Fruit fly (Drosophila melanogaster) whole organism, embryonic: ENCODE data around the gene CG32189.

Experiments
- CG11398 ChIP-seq: fragments of 200-800 bp; sonication (Bioruptor generic); optimal IDR thresholded peaks from 2 replicates; lab custom pipeline; 2016; ENCODE audit warnings: missing biosample characterization, missing genetic modification characterization
- CG14441 ChIP-seq: fragments of 200-800 bp; sonication (Bioruptor generic); IDR thresholded peaks from 2 replicates; pipeline ENCODE4 v1.3.6; 2022; ENCODE audit warnings: missing biosample characterization, missing genetic modification characterization
- CG14965 ChIP-seq: fragments of 200-800 bp; sonication (Bioruptor generic); optimal IDR thresholded peaks from 2 replicates; lab custom pipeline; 2016; ENCODE audit warnings: missing biosample characterization, missing genetic modification characterization, borderline replicate concordance
- CG18011 ChIP-seq: fragments of 200-800 bp; sonication (Bioruptor generic); optimal IDR thresholded peaks from 2 replicates; lab custom pipeline; 2017; ENCODE audit warnings: missing biosample characterization, missing genetic modification characterization, mild to moderate bottlenecking, moderate library complexity, missing genotype
- CG18619 ChIP-seq: fragments of 200-800 bp; sonication (Bioruptor generic); optimal IDR thresholded peaks from 3 replicates; lab custom pipeline; 2017; ENCODE audit warnings: missing biosample characterization, mild to moderate bottlenecking, missing genetic modification characterization
- CG3065 ChIP-seq: fragments of 200-800 bp; sonication (Bioruptor generic); optimal IDR thresholded peaks from 2 replicates; lab custom pipeline; 2016; ENCODE audit warnings: missing biosample characterization, missing genetic modification characterization
- CG6175 ChIP-seq: fragments of 200-800 bp; sonication (Bioruptor generic); IDR thresholded peaks from 3 replicates; pipeline ENCODE4 v1.3.6; 2022; ENCODE audit warnings: missing biosample characterization, missing genetic modification characterization
- CG6791 ChIP-seq: fragments of 200-800 bp; sonication (Bioruptor generic); IDR thresholded peaks from 3 replicates; pipeline ENCODE4 v1.3.6; 2022; ENCODE audit warnings: missing biosample characterization, missing genetic modification characterization; ENCODE audit not compliant: partially characterized antibody
- CG6854 ChIP-seq: fragments of 200-800 bp; sonication (Bioruptor generic); optimal IDR thresholded peaks from 3 replicates; lab custom pipeline; 2017; ENCODE audit warnings: missing biosample characterization, mild to moderate bottlenecking, missing genetic modification characterization
- CG7357 ChIP-seq: fragments of 200-800 bp; sonication (Bioruptor generic); IDR thresholded peaks from 3 replicates; pipeline ENCODE4 v1.3.6; 2022; ENCODE audit warnings: missing biosample characterization, missing genetic modification characterization
- CG7556 ChIP-seq: fragments of 200-800 bp; sonication (Bioruptor generic); optimal IDR thresholded peaks from 2 replicates; lab custom pipeline; 2017; ENCODE audit warnings: missing biosample characterization, mild to moderate bottlenecking, missing genetic modification characterization
- CG8478 ChIP-seq: fragments of >200 bp; optimal IDR thresholded peaks from 2 replicates; lab custom pipeline; 2018
- CG8924 ChIP-seq: fragments of 200-800 bp; optimal IDR thresholded peaks from 3 replicates; lab custom pipeline; 2019; ENCODE audit warnings: missing biosample characterization, mild to moderate bottlenecking, missing genetic modification characterization, moderate library complexity
- CG9609 ChIP-seq: fragments of 200-800 bp; sonication (Bioruptor generic); optimal IDR thresholded peaks from 3 replicates; lab custom pipeline; 2016; ENCODE audit warnings: missing biosample characterization, missing genetic modification characterization
- CG9876 ChIP-seq: fragments of 200-800 bp; sonication (Bioruptor generic); optimal IDR thresholded peaks from 2 replicates; lab custom pipeline; 2016; ENCODE audit warnings: missing biosample characterization, missing genetic modification characterization
- Chrac-16 ChIP-seq: fragments of 200-800 bp; sonication (Bioruptor generic); optimal IDR thresholded peaks from 3 replicates; lab custom pipeline; 2016; ENCODE audit warnings: missing biosample characterization, missing genetic modification characterization
- Dad ChIP-seq: fragments of 200-800 bp; sonication (Bioruptor generic); optimal IDR thresholded peaks from 3 replicates; lab custom pipeline; 2016; ENCODE audit warnings: missing biosample characterization, missing genetic modification characterization
- Dp ChIP-seq: fragments of 200-800 bp; sonication (Bioruptor generic); optimal IDR thresholded peaks from 2 replicates; lab custom pipeline; 2018; ENCODE audit warnings: missing biosample characterization, mild to moderate bottlenecking, missing genetic modification characterization, moderate library complexity
- Eip74EF ChIP-seq, 2 experiments: fragments of 200-800 bp in 1 of 2; fragments of >200 bp in 1 of 2; sonication (Bioruptor generic) in 1 of 2; optimal IDR thresholded peaks; 2 replicates each; lab custom pipeline; 2017 to 2019; ENCODE audit warnings: missing biosample characterization in 2 of 2, missing genetic modification characterization in 2 of 2, mild to moderate bottlenecking in 1 of 2, moderate library complexity in 1 of 2
- Lpt ChIP-seq: fragments of >200 bp; optimal IDR thresholded peaks from 2 replicates; lab custom pipeline; 2018; ENCODE audit warnings: missing biosample characterization, missing genetic modification characterization
- Med ChIP-seq: fragments of 200-800 bp; sonication (Bioruptor generic); peaks from one replicate; lab custom pipeline; 2016; ENCODE audit warnings: missing biosample characterization, missing genetic modification characterization, mild to moderate bottlenecking, inconsistent platforms, moderate library complexity
- NC2α ChIP-seq: fragments of 200-800 bp; sonication (Bioruptor generic); optimal IDR thresholded peaks from 2 replicates; lab custom pipeline; 2016; ENCODE audit warnings: missing biosample characterization, missing genetic modification characterization
- Nf-YC ChIP-seq: fragments of 200-800 bp; optimal IDR thresholded peaks from 3 replicates; lab custom pipeline; 2019; ENCODE audit warnings: missing biosample characterization, mild to moderate bottlenecking, missing genetic modification characterization, moderate library complexity
- Optix ChIP-seq: fragments of 200-800 bp; sonication (Bioruptor generic); IDR thresholded peaks from 3 replicates; pipeline ENCODE4 v1.3.6; 2022; ENCODE audit warnings: missing biosample characterization, missing genetic modification characterization
- Pdp1 ChIP-seq, 2 experiments: fragments of 200-800 bp; sonication (Bioruptor generic); optimal IDR thresholded peaks; 3 replicates each; lab custom pipeline; 2016; ENCODE audit warnings: missing biosample characterization in 2 of 2, missing genetic modification characterization in 2 of 2, mild to moderate bottlenecking in 1 of 2, moderate library complexity in 1 of 2
- Ptx1 ChIP-seq: fragments of 200-800 bp; sonication (Bioruptor generic); IDR thresholded peaks from 2 replicates; pipeline ENCODE4 v1.3.6; 2022; ENCODE audit warnings: missing biosample characterization, missing genetic modification characterization
- Ravus ChIP-seq: fragments of 200-800 bp; sonication (Bioruptor generic); IDR thresholded peaks from 2 replicates; pipeline ENCODE4 v1.3.6; 2022; ENCODE audit warnings: missing biosample characterization, missing genetic modification characterization
- Rfx ChIP-seq: fragments of 200-800 bp; sonication (Bioruptor generic); IDR thresholded peaks from 2 replicates; pipeline ENCODE4 v1.3.6; 2022; ENCODE audit warnings: missing biosample characterization, missing genetic modification characterization
- Sox100B ChIP-seq: fragments of 200-800 bp; sonication (Bioruptor generic); optimal IDR thresholded peaks from 3 replicates; lab custom pipeline; 2018; ENCODE audit warnings: missing biosample characterization, mild to moderate bottlenecking, missing genetic modification characterization
- al ChIP-seq: fragments of 200-800 bp; sonication (Bioruptor generic); IDR thresholded peaks from 2 replicates; pipeline ENCODE4 v1.3.6; 2022; ENCODE audit warnings: missing biosample characterization, missing genetic modification characterization
- crc ChIP-seq: fragments of 200-800 bp; sonication (Bioruptor generic); optimal IDR thresholded peaks from 2 replicates; lab custom pipeline; 2016; ENCODE audit warnings: missing biosample characterization, missing genetic modification characterization
- croc ChIP-seq: fragments of 200-800 bp; sonication (Bioruptor generic); conservative IDR thresholded peaks from 3 replicates; pipeline ENCODE4 v1.3.6; 2022; ENCODE audit warnings: missing biosample characterization, missing genetic modification characterization
- dysf ChIP-seq: fragments of 200-800 bp; sonication (Bioruptor generic); IDR thresholded peaks from 3 replicates; pipeline ENCODE4 v1.3.6; 2022; ENCODE audit warnings: missing biosample characterization, missing genetic modification characterization
- fd64A ChIP-seq: fragments of 200-800 bp; sonication (Bioruptor generic); optimal IDR thresholded peaks from 3 replicates; lab custom pipeline; 2018; ENCODE audit warnings: missing biosample characterization, mild to moderate bottlenecking, missing genetic modification characterization
- fd96Cb ChIP-seq: fragments of 200-800 bp; sonication (Bioruptor generic); optimal IDR thresholded peaks from 2 replicates; lab custom pipeline; 2018; ENCODE audit warnings: missing biosample characterization, mild to moderate bottlenecking, missing genetic modification characterization, moderate library complexity
- gce ChIP-seq: fragments of 200-800 bp; sonication (Bioruptor generic); IDR thresholded peaks from 3 replicates; pipeline ENCODE4 v1.3.6; 2022; ENCODE audit warnings: missing biosample characterization, missing genetic modification characterization
- gem ChIP-seq: fragments of 200-800 bp; sonication (Bioruptor generic); optimal IDR thresholded peaks from 2 replicates; lab custom pipeline; 2019; ENCODE audit warnings: missing biosample characterization, mild to moderate bottlenecking, missing genetic modification characterization, moderate library complexity
- gro ChIP-seq: fragments of 200-800 bp; sonication (Bioruptor generic); optimal IDR thresholded peaks from 2 replicates; lab custom pipeline; 2016; ENCODE audit warnings: missing biosample characterization, missing genetic modification characterization
- gsb ChIP-seq: fragments of 200-800 bp; sonication (Bioruptor generic); IDR thresholded peaks from 2 replicates; pipeline ENCODE4 v1.3.6; 2022; ENCODE audit warnings: missing biosample characterization, missing genetic modification characterization
- hb ChIP-seq: fragments of 200-800 bp; sonication (Bioruptor generic); IDR thresholded peaks from 3 replicates; pipeline ENCODE4 v1.3.6; 2022; ENCODE audit warnings: missing biosample characterization, missing genetic modification characterization; ENCODE audit not compliant: partially characterized antibody
- jing ChIP-seq: fragments of 200-800 bp; sonication (Bioruptor generic); optimal IDR thresholded peaks from 2 replicates; lab custom pipeline; 2018; ENCODE audit warnings: missing biosample characterization, mild to moderate bottlenecking, missing genetic modification characterization
- kni ChIP-seq: fragments of 200-800 bp; sonication (Bioruptor generic); optimal IDR thresholded peaks from 3 replicates; lab custom pipeline; 2017; ENCODE audit warnings: mild to moderate bottlenecking, missing biosample characterization, missing genetic modification reagents, missing genetic modification characterization
- nau ChIP-seq: fragments of 200-800 bp; sonication (Bioruptor generic); optimal IDR thresholded peaks from 3 replicates; lab custom pipeline; 2017; ENCODE audit warnings: missing biosample characterization, mild to moderate bottlenecking, missing genetic modification characterization, missing genetic modification reagents
- pan ChIP-seq, 4 experiments: fragments of >200 bp in 3 of 4; fragments of 200-800 bp in 1 of 4; sonication (Bioruptor generic) in 1 of 4; optimal IDR thresholded peaks in 3 of 4; IDR thresholded peaks in 1 of 4; 2 replicates each; pipeline versions ENCODE4 v1.3.6 to Lab custom; 2017 to 2022; ENCODE audit warnings: missing biosample characterization in 2 of 4, missing genetic modification characterization in 2 of 4, mixed read lengths in 1 of 4
- run ChIP-seq: fragments of 200-800 bp; sonication (Bioruptor generic); optimal IDR thresholded peaks from 3 replicates; lab custom pipeline; 2018; ENCODE audit warnings: missing biosample characterization, mild to moderate bottlenecking, missing genetic modification characterization
- sc ChIP-seq, 3 experiments: fragments of >200 bp in 2 of 3; fragments of 200-800 bp in 1 of 3; sonication (Bioruptor generic) in 1 of 3; optimal IDR thresholded peaks; 2 replicates in 2 of 3; 3 replicates in 1 of 3; lab custom pipeline; 2017; ENCODE audit warnings: mild to moderate bottlenecking in 1 of 3, missing biosample characterization in 1 of 3, missing genetic modification characterization in 1 of 3, missing genetic modification reagents in 1 of 3
- scrt ChIP-seq: fragments of 200-800 bp; sonication (Bioruptor generic); optimal IDR thresholded peaks from 2 replicates; lab custom pipeline; 2018; ENCODE audit warnings: missing biosample characterization, mild to moderate bottlenecking, missing genetic modification characterization, moderate library complexity
- stc ChIP-seq: fragments of 200-800 bp; sonication (Bioruptor generic); IDR thresholded peaks from 2 replicates; pipeline ENCODE4 v1.3.6; 2022; ENCODE audit warnings: missing biosample characterization, missing genetic modification characterization
- tgo ChIP-seq: fragments of 200-800 bp; sonication (Bioruptor generic); IDR thresholded peaks from 3 replicates; pipeline ENCODE4 v1.3.6; 2022; ENCODE audit warnings: missing biosample characterization, missing genetic modification characterization
- tna ChIP-seq: fragments of 200-800 bp; sonication (Bioruptor generic); IDR thresholded peaks from 2 replicates; pipeline ENCODE4 v1.3.6; 2022; ENCODE audit warnings: missing biosample characterization, missing genetic modification characterization; ENCODE audit not compliant: partially characterized antibody

Gene CG32189

DNA sequence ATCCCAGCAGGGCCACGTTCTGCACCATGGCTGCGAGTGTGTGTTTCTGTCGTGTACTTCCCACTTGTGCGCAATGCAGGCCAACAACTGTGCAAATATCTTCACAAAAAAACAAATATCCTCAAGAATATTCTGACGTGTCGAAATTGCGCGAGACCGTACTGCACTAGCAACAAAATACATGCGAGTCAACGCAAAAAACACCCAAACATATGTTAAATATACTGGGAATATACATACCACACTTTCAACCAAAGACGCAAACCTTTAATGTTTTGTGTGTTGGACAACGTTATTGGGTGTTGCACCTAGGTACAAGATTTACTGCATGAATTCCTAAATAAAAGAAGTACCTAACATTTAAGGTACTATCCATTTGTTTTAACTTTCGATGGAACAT, 32.9 kb downstream of the CG32189 start, which contains the start of gene NUCB1 (continued):
- TF ChIP-seq Sox100B, result no peak
- peak; percentile 18 for TF ChIP-seq CG3065 (GFP tag; lab: Kevin White, UChicago)
- no peak; the same call in 1 of the 2 replicates for TF ChIP-seq tna (GFP tag; lab: Robert Waterston, UW)
- no peak for TF ChIP-seq Lpt (GFP tag; lab: Kevin White, UChicago)
- peak; percentile 7 for TF ChIP-seq Chrac-16 (GFP tag; lab: Kevin White, UChicago)
- TF ChIP-seq stc, result no peak
- no peak for TF ChIP-seq fd64A (GFP tag; lab: Kevin White, UChicago)
- no peak for TF ChIP-seq CG7357 (GFP tag; lab: Robert Waterston, UW)
- no peak for TF ChIP-seq pan (optimal IDR thresholded peaks at IDR 0.05; lab: Kevin White, UChicago)
- TF ChIP-seq pan (GFP tag; optimal IDR thresholded peaks at IDR 0.05 in 1 of 2, IDR thresholded peaks at IDR 0.05 in 1 of 2), result peak in 1 of 2 experiments; percentile 40
- TF ChIP-seq tgo (GFP tag; lab: Robert Waterston, UW), result no peak
- TF ChIP-seq gce, result no peak
- no peak for TF ChIP-seq Pdp1 (GFP tag; optimal IDR thresholded peaks at IDR 0.05; lab: Kevin White, UChicago)
- TF ChIP-seq CG11398 (GFP tag; lab: Kevin White, UChicago), result no peak
- no peak for TF ChIP-seq scrt
- TF ChIP-seq Optix (GFP tag; lab: Robert Waterston, UW), result no peak
- peak; percentile 71 for TF ChIP-seq gro
- 0 out of 3 replicates have a peak, but pooled peaks have one; percentile 33 for TF ChIP-seq dysf (GFP tag; lab: Robert Waterston, UW)
- no peak for TF ChIP-seq jing (GFP tag; lab: Kevin White, UChicago)
- no peak for TF ChIP-seq CG6791 (GFP tag; lab: Robert Waterston, UW)
- no peak for TF ChIP-seq CG9876
- no peak for TF ChIP-seq CG8478 (lab: Kevin White, UChicago)
- TF ChIP-seq al, result no peak
- no peak for TF ChIP-seq gsb (GFP tag; lab: Robert Waterston, UW)
- TF ChIP-seq Dad (GFP tag; lab: Kevin White, UChicago), result peak; percentile 46
- peak; percentile 68 for TF ChIP-seq Rfx
- no peak for TF ChIP-seq nau (GFP tag; lab: Kevin White, UChicago)
- peak; percentile 38 for TF ChIP-seq Ptx1 (GFP tag; lab: Robert Waterston, UW)
- peak; percentile 11 for TF ChIP-seq CG6854 (GFP tag; lab: Kevin White, UChicago)
- TF ChIP-seq gem (tag; lab: Kevin White, UChicago), result no peak
- no peak for TF ChIP-seq Nf-YC (tag; lab: Kevin White, UChicago)
- no peak for TF ChIP-seq CG14965 (GFP tag; lab: Kevin White, UChicago)
- TF ChIP-seq fd96Cb (tag; lab: Kevin White, UChicago), result no peak
- no peak for TF ChIP-seq crc
- TF ChIP-seq NC2α, result peak; percentile 30
- TF ChIP-seq sc (optimal IDR thresholded peaks at IDR 0.05; lab: Kevin White, UChicago), result no peak
- TF ChIP-seq sc (GFP tag; optimal IDR thresholded peaks at IDR 0.05; lab: Kevin White, UChicago), result no peak
- no peak for TF ChIP-seq CG18011 (GFP tag; lab: Kevin White, UChicago)
- peak; percentile 48 for TF ChIP-seq CG8924 (tag; lab: Kevin White, UChicago)
- TF ChIP-seq Eip74EF (GFP tag; optimal IDR thresholded peaks at IDR 0.05; lab: Kevin White, UChicago), result no peak
- TF ChIP-seq kni (GFP tag; lab: Kevin White, UChicago), result no peak
- peak; percentile 94 for TF ChIP-seq Med
- TF ChIP-seq CG9609 (GFP tag; lab: Kevin White, UChicago), result peak; percentile 33
- TF ChIP-seq CG6175 (GFP tag; lab: Robert Waterston, UW), result no peak; the same call in 2 of the 3 replicates
- TF ChIP-seq run, result no peak
- peak; percentile 45 for TF ChIP-seq Dp
- no peak for TF ChIP-seq hb
- no peak for TF ChIP-seq croc (GFP tag; lab: Robert Waterston, UW)
- TF ChIP-seq CG14441, result no peak
- no peak for TF ChIP-seq CG7556
- peak; percentile 29 for TF ChIP-seq CG18619
- TF ChIP-seq Ravus (GFP tag; lab: Robert Waterston, UW), result no peak
